Worm (Caenorhabditis elegans): Measurements from ENCODE around the gene T05G5.4.

Gene T05G5.4

DNA sequence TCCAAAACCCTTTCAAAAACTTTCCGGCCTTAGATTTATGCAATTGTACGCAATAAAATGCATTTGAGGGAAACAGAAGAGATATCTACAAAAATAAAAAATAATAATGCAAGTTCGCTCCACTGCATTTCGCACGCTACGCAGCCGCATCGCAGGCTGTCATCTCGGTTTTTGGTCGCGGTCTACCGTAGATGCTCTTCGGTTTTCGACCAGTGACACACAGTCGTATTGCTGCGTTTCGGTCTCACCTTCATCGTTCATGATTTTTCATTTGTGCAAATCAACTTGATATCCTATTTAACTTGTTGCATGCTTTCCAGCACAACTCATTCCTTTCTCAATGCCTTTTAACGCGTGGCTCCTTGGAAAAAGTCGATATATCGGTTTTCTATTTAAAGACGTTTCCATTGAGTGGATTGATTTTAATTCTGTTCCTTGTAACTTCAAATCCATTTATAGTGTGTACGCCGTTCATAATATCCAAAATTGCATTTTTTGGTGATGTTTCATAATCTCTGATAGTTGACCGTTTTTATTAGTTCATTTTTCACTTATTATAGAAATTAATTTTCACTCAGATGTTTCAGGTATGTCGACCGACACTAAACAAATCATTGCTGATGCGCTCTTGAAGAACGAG is 32.1 kb downstream of the T05G5.4 start, which contains the start of gene vha-1 (continued):
- TF ChIP-seq dmd-8 (GFP tag; IDR thresholded peaks at IDR 0.05) = no peak
- TF ChIP-seq nhr-41 (GFP tag; IDR thresholded peaks at IDR 0.05) = no peak
- peak; percentile 64 for TF ChIP-seq spr-1 (tag; optimal IDR thresholded peaks at IDR 0.05)
- TF ChIP-seq ztf-11 (tag; optimal IDR thresholded peaks at IDR 0.05) = no peak
- peak; percentile 44 for TF ChIP-seq arid-1 (GFP tag; conservative IDR thresholded peaks at IDR 0.05)
- no peak for TF ChIP-seq Y48G9A.11 (GFP tag; IDR thresholded peaks at IDR 0.05)
- peak; percentile 48 for TF ChIP-seq aha-1 (tag)
- peak; percentile 92 for TF ChIP-seq mep-1 (tag; optimal IDR thresholded peaks at IDR 0.05)
- TF ChIP-seq dmd-6 (GFP tag; IDR thresholded peaks at IDR 0.05) = peak; percentile 93
- no peak for TF ChIP-seq ceh-32 (tag; optimal IDR thresholded peaks at IDR 0.05; ENCODE audit: poor library complexity)
- TF ChIP-seq hmg-1.1 (GFP tag; IDR thresholded peaks at IDR 0.05) = peak; percentile 77
- TF ChIP-seq tra-1 (GFP tag; IDR thresholded peaks at IDR 0.05) = 0 out of 2 replicates have a peak, but pooled peaks have one; percentile 46
- TF ChIP-seq snpc-4 (tag; optimal IDR thresholded peaks at IDR 0.05) = no peak
- TF ChIP-seq attf-4 (tag; optimal IDR thresholded peaks at IDR 0.05) = no peak
- no peak for TF ChIP-seq madf-5 (GFP tag; IDR thresholded peaks at IDR 0.05)
- peak in 1 of 2 experiments; percentile 95 for TF ChIP-seq unc-62 (GFP tag; optimal IDR thresholded peaks at IDR 0.05 in 1 of 2)
- no peak for TF ChIP-seq unc-62 (tag; optimal IDR thresholded peaks at IDR 0.05)
- TF ChIP-seq aly-2 (tag; optimal IDR thresholded peaks at IDR 0.05) = no peak
- TF ChIP-seq mxl-3 (GFP tag; optimal IDR thresholded peaks at IDR 0.05) = peak; percentile 86
- TF ChIP-seq zag-1 (tag; optimal IDR thresholded peaks at IDR 0.05) = no peak
- peak; percentile 95 for TF ChIP-seq lin-13 (GFP tag; optimal IDR thresholded peaks at IDR 0.05)
- TF ChIP-seq lin-38 (GFP tag; IDR thresholded peaks at IDR 0.05) = peak; percentile 97
- TF ChIP-seq ceh-62 (tag; optimal IDR thresholded peaks at IDR 0.05) = no peak
- TF ChIP-seq lir-3 (tag; optimal IDR thresholded peaks at IDR 0.05) = no peak
- peak; percentile 97 for TF ChIP-seq nhr-77 (tag; optimal IDR thresholded peaks at IDR 0.05)
- TF ChIP-seq Y75B8A.6 (GFP tag; IDR thresholded peaks at IDR 0.05) = no peak
- TF ChIP-seq set-16 (GFP tag; IDR thresholded peaks at IDR 0.05) = no peak
- peak; percentile 77 for TF ChIP-seq T26A8.4 (GFP tag; IDR thresholded peaks at IDR 0.05)
- TF ChIP-seq nhr-237 (tag; optimal IDR thresholded peaks at IDR 0.05) = no peak
- no peak for TF ChIP-seq zfp-2 (tag; optimal IDR thresholded peaks at IDR 0.05)
- TF ChIP-seq egl-27 (tag; optimal IDR thresholded peaks at IDR 0.05) = no peak
- no peak for TF ChIP-seq D1046.2 (GFP tag; IDR thresholded peaks at IDR 0.05)
- TF ChIP-seq fkh-10 (GFP tag; optimal IDR thresholded peaks at IDR 0.05) = peak; percentile 26
- TF ChIP-seq mxl-2 (GFP tag; conservative IDR thresholded peaks at IDR 0.05) = no peak
- peak; percentile 91 for TF ChIP-seq mes-2 (tag; optimal IDR thresholded peaks at IDR 0.05; ENCODE audit: poor library complexity, severe bottlenecking)
- TF ChIP-seq snpc-1.2 (GFP tag; IDR thresholded peaks at IDR 0.05) = no peak
- no peak for TF ChIP-seq nhr-76 (tag; optimal IDR thresholded peaks at IDR 0.05)
- no peak for TF ChIP-seq spr-3 (GFP tag; optimal IDR thresholded peaks at IDR 0.05)
- TF ChIP-seq ama-1 (optimal IDR thresholded peaks at IDR 0.05) = peak; percentile 87
- no peak for TF ChIP-seq Y5F2A.4 (GFP tag; optimal IDR thresholded peaks at IDR 0.05)
- peak; percentile 63 for TF ChIP-seq nhr-102 (tag; optimal IDR thresholded peaks at IDR 0.05)
- no peak for TF ChIP-seq daf-12 (tag; optimal IDR thresholded peaks at IDR 0.05)
- no peak for TF ChIP-seq lin-39 (tag; optimal IDR thresholded peaks at IDR 0.05)
- peak; percentile 80 for TF ChIP-seq nhr-11 (tag; optimal IDR thresholded peaks at IDR 0.05)
- TF ChIP-seq nhr-6 (tag; optimal IDR thresholded peaks at IDR 0.05) = peak; percentile 89
- TF ChIP-seq egl-43 (GFP tag; IDR thresholded peaks at IDR 0.05) = 0 out of 2 replicates have a peak, but pooled peaks have one; percentile 29
- no peak for TF ChIP-seq F26F4.8 (GFP tag; conservative IDR thresholded peaks at IDR 0.05)
- TF ChIP-seq unc-130 (GFP tag; optimal IDR thresholded peaks at IDR 0.05) = peak; percentile 2
- TF ChIP-seq T20F7.1 (GFP tag; optimal IDR thresholded peaks at IDR 0.05) = peak; percentile 81
- TF ChIP-seq pha-4 (GFP tag; IDR thresholded peaks at IDR 0.05) = peak; percentile 60; the same call in 1 of the 2 replicates
- no peak for TF ChIP-seq pha-4 (tag; optimal IDR thresholded peaks at IDR 0.05)
- peak; percentile 42; the same call in 1 of the 2 replicates for TF ChIP-seq ceh-44 (GFP tag; IDR thresholded peaks at IDR 0.05)
